Worm (Caenorhabditis elegans) whole organism, L3 larva: ENCODE data around the gene mxl-2.

Source experiments
- ceh-82 ChIP-seq: fragments of 150-350 bp; optimal IDR thresholded peaks from 2 replicates; lab custom pipeline; 2014; ENCODE audit warnings: missing biosample characterization, missing genetic modification characterization
- ceh-9 ChIP-seq: sonication (generic microtip); optimal IDR thresholded peaks from 2 replicates; lab custom pipeline; 2018; ENCODE audit warnings: missing biosample characterization, missing genetic modification characterization
- elt-2 ChIP-seq: sonication (generic microtip); optimal IDR thresholded peaks from 2 replicates; lab custom pipeline; 2016; ENCODE audit warnings: missing genetic modification reagents, mild to moderate bottlenecking, missing genetic modification characterization, missing compliant biosample characterization
- lsy-12 ChIP-seq: sonication (generic microtip); optimal IDR thresholded peaks from 2 replicates; lab custom pipeline; 2016; ENCODE audit warnings: mild to moderate bottlenecking, missing genetic modification characterization, missing compliant biosample characterization
- sea-2 ChIP-seq: fragments of 150-350 bp; sonication (generic microtip); optimal IDR thresholded peaks from 4 replicates; lab custom pipeline; 2014; ENCODE audit warnings: missing biosample characterization, missing genetic modification reagents, missing genetic modification characterization

ce11 chrIII:208793-209694, 21.1 kb upstream of the mxl-2 start:
- TF ChIP-seq ceh-82 (no peak), sea-2 (GFP tag; lab: Kevin White, UChicago) (no peak), elt-2 (no peak), lsy-12 (no peak), ceh-9 (tag; lab: Kevin White, UChicago) (no peak)
